Fruit fly (Drosophila melanogaster) whole organism, pupa: ENCODE measurements around the gene hbt.

Source experiments
- CG10348 ChIP-seq: fragments of 200-800 bp; sonication (Bioruptor generic); IDR thresholded peaks from 2 replicates; pipeline ENCODE4 v1.3.6; 2022; ENCODE audit warnings: missing biosample characterization, missing genetic modification characterization
- CG12605 ChIP-seq: fragments of 200-800 bp; sonication (Bioruptor generic); IDR thresholded peaks from 2 replicates; pipeline ENCODE4 v1.3.6; 2022; ENCODE audit warnings: missing biosample characterization, missing genetic modification characterization
- CG13204 ChIP-seq: fragments of 200-800 bp; sonication (Bioruptor generic); optimal IDR thresholded peaks from 2 replicates; lab custom pipeline; 2018; ENCODE audit warnings: missing biosample characterization, mild to moderate bottlenecking, missing genetic modification characterization, moderate library complexity
- CG14655 ChIP-seq: fragments of 200-800 bp; sonication (Bioruptor generic); optimal IDR thresholded peaks from 3 replicates; lab custom pipeline; 2017; ENCODE audit warnings: mild to moderate bottlenecking, missing biosample characterization, missing genetic modification reagents, missing genetic modification characterization
- CG15710 ChIP-seq: fragments of 200-800 bp; sonication (Bioruptor generic); optimal IDR thresholded peaks from 2 replicates; lab custom pipeline; 2018; ENCODE audit warnings: missing biosample characterization, mild to moderate bottlenecking, missing genetic modification characterization, moderate library complexity
- CG17806 ChIP-seq: fragments of 200-800 bp; sonication (Bioruptor generic); optimal IDR thresholded peaks from 2 replicates; lab custom pipeline; 2018; ENCODE audit warnings: missing biosample characterization, mild to moderate bottlenecking, missing genetic modification characterization, moderate library complexity
- CG32121 ChIP-seq: fragments of 200-800 bp; sonication (Bioruptor generic); IDR thresholded peaks from 2 replicates; pipeline ENCODE4 v1.3.6; 2022; ENCODE audit warnings: missing biosample characterization, missing genetic modification characterization
- CG34367 ChIP-seq: fragments of 200-800 bp; sonication (Bioruptor generic); optimal IDR thresholded peaks from 2 replicates; lab custom pipeline; 2018; ENCODE audit warnings: missing biosample characterization, mild to moderate bottlenecking, missing genetic modification characterization
- CG4496 ChIP-seq: fragments of 200-800 bp; sonication (Bioruptor generic); IDR thresholded peaks from 3 replicates; pipeline ENCODE4 v1.3.6; 2022; ENCODE audit warnings: missing biosample characterization, missing genetic modification characterization
- CG8159 ChIP-seq: fragments of 200-800 bp; sonication (Bioruptor generic); optimal IDR thresholded peaks from 3 replicates; lab custom pipeline; 2018; ENCODE audit warnings: missing biosample characterization, mild to moderate bottlenecking, missing genetic modification characterization, moderate library complexity
- CG8301 ChIP-seq: fragments of 200-800 bp; sonication (Bioruptor generic); optimal IDR thresholded peaks from 2 replicates; lab custom pipeline; 2018; ENCODE audit warnings: missing biosample characterization, mild to moderate bottlenecking, missing genetic modification characterization
- CG9948 ChIP-seq: fragments of 200-800 bp; sonication (Bioruptor generic); optimal IDR thresholded peaks from 2 replicates; lab custom pipeline; 2018; ENCODE audit warnings: missing biosample characterization, mild to moderate bottlenecking, missing genetic modification characterization, moderate library complexity
- D1 ChIP-seq: fragments of 200-800 bp; sonication (Bioruptor generic); optimal IDR thresholded peaks from 2 replicates; lab custom pipeline; 2018; ENCODE audit warnings: missing biosample characterization, mild to moderate bottlenecking, missing genetic modification characterization, moderate library complexity
- EcR ChIP-seq: fragments of 200-800 bp; sonication (Bioruptor generic); optimal IDR thresholded peaks from 3 replicates; lab custom pipeline; 2019; ENCODE audit warnings: missing biosample characterization, missing genetic modification characterization, mild to moderate bottlenecking, moderate library complexity, missing genetic modification reagents
- Ets98B ChIP-seq: fragments of 200-800 bp; sonication (Bioruptor generic); IDR thresholded peaks from 2 replicates; pipeline ENCODE4 v1.3.6; 2022; ENCODE audit warnings: missing biosample characterization, missing genetic modification characterization
- Pif1A ChIP-seq: fragments of 200-800 bp; sonication (Bioruptor generic); optimal IDR thresholded peaks from 3 replicates; lab custom pipeline; 2016; ENCODE audit warnings: missing biosample characterization, missing genetic modification characterization
- Pif1B ChIP-seq: fragments of 200-800 bp; sonication (Bioruptor generic); optimal IDR thresholded peaks from 3 replicates; lab custom pipeline; 2016; ENCODE audit warnings: missing biosample characterization, missing genetic modification characterization
- Snoo ChIP-seq: fragments of 200-800 bp; sonication (Bioruptor generic); optimal IDR thresholded peaks from 3 replicates; lab custom pipeline; 2017; ENCODE audit warnings: missing biosample characterization, mild to moderate bottlenecking, missing genetic modification characterization, inconsistent platforms
- fd96Ca ChIP-seq: fragments of 200-800 bp; sonication (Bioruptor generic); IDR thresholded peaks from 3 replicates; pipeline ENCODE4 v1.3.6; 2022; ENCODE audit warnings: missing biosample characterization, missing genetic modification characterization
- gl ChIP-seq: fragments of 200-800 bp; sonication (Bioruptor generic); optimal IDR thresholded peaks from 2 replicates; lab custom pipeline; 2018; ENCODE audit warnings: missing biosample characterization, mild to moderate bottlenecking, missing genetic modification characterization
- rn ChIP-seq: fragments of 200-800 bp; sonication (Bioruptor generic); IDR thresholded peaks from 2 replicates; pipeline ENCODE4 v1.3.6; 2022; ENCODE audit warnings: missing biosample characterization, missing genetic modification characterization

The hbt gene

DNA sequence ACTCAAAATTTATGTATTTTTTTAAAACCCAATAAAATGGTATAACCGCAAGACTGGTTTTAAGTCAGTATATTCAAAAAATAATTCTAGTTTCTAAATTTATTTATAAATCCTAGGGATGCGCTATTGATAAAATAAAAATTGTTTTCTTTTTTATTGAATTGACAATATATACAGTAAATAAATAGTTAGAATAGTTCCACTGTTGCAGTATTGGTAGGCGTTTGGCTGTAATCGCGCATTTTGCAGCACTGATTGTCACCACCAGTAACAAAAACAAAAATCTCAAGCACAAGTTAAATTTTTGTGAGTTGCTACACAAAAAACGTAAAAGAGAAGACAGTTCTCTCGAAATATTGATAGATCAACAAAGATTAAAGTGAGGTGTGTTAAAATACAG lies 38.0 kb upstream of the hbt start, which contains the start of gene CG31855:
Gene CG31855 (plus strand): TSS at position 265 of the 400 bp plus-strand sequence.
- peak; percentile 83 for TF ChIP-seq Ets98B
- TF ChIP-seq CG32121 (GFP tag; lab: Robert Waterston, UW), result peak; percentile 59
- TF ChIP-seq CG8301, result peak; percentile 65
- peak; percentile 41; the same call in 1 of the 2 replicates for TF ChIP-seq rn
- TF ChIP-seq CG14655, result no peak
- TF ChIP-seq CG8159 (tag; lab: Kevin White, UChicago), result peak; percentile 66
- peak; percentile 58; the same call in 2 of the 3 replicates for TF ChIP-seq CG4496 (GFP tag; lab: Robert Waterston, UW)
- peak; percentile 59 for TF ChIP-seq CG34367 (tag; lab: Kevin White, UChicago)
- peak; percentile 84 for TF ChIP-seq Pif1A (GFP tag; lab: Kevin White, UChicago)
- TF ChIP-seq Pif1B, result peak; percentile 71
- peak; percentile 39 for TF ChIP-seq CG9948
- peak; percentile 25 for TF ChIP-seq gl
- peak; percentile 65 for TF ChIP-seq CG17806 (tag; lab: Kevin White, UChicago)
- peak; percentile 63 for TF ChIP-seq CG12605 (GFP tag; lab: Robert Waterston, UW)
- peak; percentile 74 for TF ChIP-seq Snoo (tag; lab: Kevin White, UChicago)
- no peak for TF ChIP-seq CG13204 (GFP tag; lab: Kevin White, UChicago)
- peak; percentile 76 for TF ChIP-seq CG15710 (tag; lab: Kevin White, UChicago)
- no peak for TF ChIP-seq EcR (GFP tag; lab: Kevin White, UChicago)
- no peak for TF ChIP-seq CG10348 (GFP tag; lab: Robert Waterston, UW)
- TF ChIP-seq D1 (tag; lab: Kevin White, UChicago), result peak; percentile 58
- no peak; the same call in 2 of the 3 replicates for TF ChIP-seq fd96Ca (GFP tag; lab: Robert Waterston, UW)

DNA sequence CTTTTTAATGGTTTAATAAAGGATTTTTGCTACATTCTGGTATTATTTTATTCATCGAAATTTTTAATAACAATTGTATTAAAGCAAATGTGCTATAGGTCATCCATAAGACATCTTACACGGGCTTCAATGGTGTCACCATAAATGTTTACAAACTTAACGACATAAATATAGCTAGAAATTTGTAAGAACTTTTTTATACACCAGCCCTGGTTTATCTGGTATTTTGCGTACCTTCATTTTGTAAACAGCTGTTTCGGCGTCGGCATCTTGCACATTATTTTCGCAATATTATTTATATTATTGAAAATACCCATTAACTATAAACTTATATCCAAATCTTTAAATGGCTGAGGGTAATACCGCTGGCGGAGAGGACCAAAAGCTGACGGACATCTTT lies 36.5 kb upstream of the hbt start, which contains the start of gene Tap42:
Gene Tap42 (plus strand): TSS at position 240 of the 400 bp plus-strand sequence.
- TF ChIP-seq CG15710 (tag; lab: Kevin White, UChicago) (no peak), fd96Ca (GFP tag; lab: Robert Waterston, UW) (no peak), CG34367 (tag; lab: Kevin White, UChicago) (no peak), Pif1B (no peak), Pif1A (GFP tag; lab: Kevin White, UChicago) (no peak), CG8301 (no peak), CG12605 (GFP tag; lab: Robert Waterston, UW) (no peak), CG17806 (tag; lab: Kevin White, UChicago) (no peak), CG8159 (tag; lab: Kevin White, UChicago) (no peak)

- TF ChIP-seq CG12605 (GFP tag; lab: Robert Waterston, UW) (no peak), Pif1A (GFP tag; lab: Kevin White, UChicago) (no peak), rn (0 out of 2 replicates have a peak, but pooled peaks have one; percentile 13), CG8159 (tag; lab: Kevin White, UChicago) (peak; percentile 44), CG32121 (GFP tag; lab: Robert Waterston, UW) (0 out of 2 replicates have a peak, but pooled peaks have one; percentile 35), D1 (tag; lab: Kevin White, UChicago) (peak; percentile 30), Snoo (tag; lab: Kevin White, UChicago) (peak; percentile 3), CG9948 (peak; percentile 39)
- TF ChIP-seq, all 21 proteins: peak for 6
Measured at dm6 chr2L:13366109-13366747, 35.3 kb upstream of the hbt start, which contains the start of the genes Nnp-1 and Grx3. TSS of gene Nnp-1 (minus strand) at chr2L:13366189. TSS of gene Grx3 (plus strand) at chr2L:13366447.

- TF ChIP-seq Pif1B (no peak), fd96Ca (GFP tag; lab: Robert Waterston, UW) (no peak), CG12605 (GFP tag; lab: Robert Waterston, UW) (no peak), CG32121 (GFP tag; lab: Robert Waterston, UW) (no peak), CG14655 (no peak), Ets98B (no peak), CG8159 (tag; lab: Kevin White, UChicago) (no peak), CG9948 (no peak), gl (no peak), CG8301 (no peak), rn (no peak), CG4496 (GFP tag; lab: Robert Waterston, UW) (no peak), CG17806 (tag; lab: Kevin White, UChicago) (no peak), CG10348 (GFP tag; lab: Robert Waterston, UW) (no peak), Pif1A (GFP tag; lab: Kevin White, UChicago) (no peak), EcR (GFP tag; lab: Kevin White, UChicago) (no peak), Snoo (tag; lab: Kevin White, UChicago) (no peak), CG15710 (tag; lab: Kevin White, UChicago) (no peak)
Measured at dm6 chr2L:13362953-13363352, 32.0 kb upstream of the hbt start.

dm6 chr2L:13361465-13361864 lies 30.5 kb upstream of the hbt start, which contains the start of gene CG9377:
TSS of gene CG9377 (minus strand) at chr2L:13361565.
- TF ChIP-seq CG8159 (tag; lab: Kevin White, UChicago), result no peak
- TF ChIP-seq CG8301, result no peak
- no peak for TF ChIP-seq Pif1B
- no peak for TF ChIP-seq gl
- TF ChIP-seq CG9948, result no peak
- TF ChIP-seq rn, result no peak
- TF ChIP-seq CG14655, result no peak
- TF ChIP-seq CG12605 (GFP tag; lab: Robert Waterston, UW), result no peak
- TF ChIP-seq CG10348 (GFP tag; lab: Robert Waterston, UW), result no peak
- TF ChIP-seq EcR (GFP tag; lab: Kevin White, UChicago), result no peak
- TF ChIP-seq CG15710 (tag; lab: Kevin White, UChicago), result no peak
- TF ChIP-seq Ets98B, result no peak
- no peak for TF ChIP-seq fd96Ca (GFP tag; lab: Robert Waterston, UW)
- no peak for TF ChIP-seq D1 (tag; lab: Kevin White, UChicago)
- TF ChIP-seq Pif1A (GFP tag; lab: Kevin White, UChicago), result no peak
- no peak for TF ChIP-seq CG17806 (tag; lab: Kevin White, UChicago)
- TF ChIP-seq Snoo (tag; lab: Kevin White, UChicago), result no peak
